Fruit fly (Drosophila melanogaster) whole organism, prepupa: ENCODE measurements around the gene PMP34.
A peak's percentile ranks its signal among the peaks of the same experiment; 100 is the strongest.

ENCODE experiments used
- Blimp-1 ChIP-seq: fragments of 200-800 bp; sonication (Bioruptor generic); optimal IDR thresholded peaks from 3 replicates; lab custom pipeline; 2017; ENCODE audit warnings: missing biosample characterization, missing genetic modification characterization, mild to moderate bottlenecking, moderate library complexity, missing genetic modification reagents
- CG11294 ChIP-seq: fragments of 200-800 bp; sonication (Bioruptor generic); IDR thresholded peaks from 2 replicates; pipeline ENCODE4 v1.3.6; 2022; ENCODE audit warnings: missing biosample characterization, missing genetic modification characterization
- CG11762 ChIP-seq: fragments of 200-800 bp; sonication (Bioruptor generic); optimal IDR thresholded peaks from 3 replicates; lab custom pipeline; 2016; ENCODE audit warnings: missing biosample characterization, missing genetic modification characterization; ENCODE audit not compliant: insufficient read depth
- CG11902 ChIP-seq: fragments of 200-800 bp; sonication (Bioruptor generic); optimal IDR thresholded peaks from 3 replicates; lab custom pipeline; 2016; ENCODE audit warnings: missing biosample characterization, missing genetic modification characterization
- CG1621 ChIP-seq: fragments of 200-800 bp; sonication (Bioruptor generic); optimal IDR thresholded peaks from 3 replicates; lab custom pipeline; 2018; ENCODE audit warnings: missing biosample characterization, mild to moderate bottlenecking, missing genetic modification characterization
- CG3032 ChIP-seq: fragments of 200-800 bp; optimal IDR thresholded peaks from 2 replicates; lab custom pipeline; 2019; ENCODE audit warnings: missing biosample characterization, mild to moderate bottlenecking, missing genetic modification characterization, moderate library complexity
- CG31627 ChIP-seq: fragments of 200-800 bp; sonication (Bioruptor generic); optimal IDR thresholded peaks from 3 replicates; lab custom pipeline; 2016; ENCODE audit warnings: missing biosample characterization, missing genetic modification characterization
- CG32006 ChIP-seq: fragments of 200-800 bp; sonication (Bioruptor generic); optimal IDR thresholded peaks from 3 replicates; lab custom pipeline; 2017; ENCODE audit warnings: missing biosample characterization, mild to moderate bottlenecking, missing genetic modification characterization
- CG34406 ChIP-seq: fragments of 200-800 bp; sonication (Bioruptor generic); optimal IDR thresholded peaks from 3 replicates; lab custom pipeline; 2016; ENCODE audit warnings: missing biosample characterization, missing genetic modification characterization
- CG3919 ChIP-seq: fragments of 200-800 bp; sonication (Bioruptor generic); optimal IDR thresholded peaks from 3 replicates; lab custom pipeline; 2016; ENCODE audit warnings: missing biosample characterization, missing genetic modification characterization
- CG4318 ChIP-seq: fragments of 200-800 bp; sonication (Bioruptor generic); optimal IDR thresholded peaks from 3 replicates; lab custom pipeline; 2017; ENCODE audit warnings: missing biosample characterization, mild to moderate bottlenecking, missing genetic modification characterization
- CG6163 ChIP-seq: fragments of 200-800 bp; sonication (Bioruptor generic); IDR thresholded peaks from 3 replicates; pipeline ENCODE4 v1.3.6; 2022; ENCODE audit warnings: missing biosample characterization, missing genetic modification characterization
- CG6276 ChIP-seq: fragments of 200-800 bp; sonication (Bioruptor generic); optimal IDR thresholded peaks from 2 replicates; lab custom pipeline; 2017; ENCODE audit warnings: missing biosample characterization, mild to moderate bottlenecking, missing genetic modification characterization
- CG6792 ChIP-seq: fragments of 200-800 bp; sonication (Bioruptor generic); optimal IDR thresholded peaks from 3 replicates; lab custom pipeline; 2016; ENCODE audit warnings: missing biosample characterization, missing genetic modification characterization
- CG6854 ChIP-seq: fragments of 200-800 bp; sonication (Bioruptor generic); optimal IDR thresholded peaks from 2 replicates; lab custom pipeline; 2017; ENCODE audit warnings: missing biosample characterization, mild to moderate bottlenecking, missing genetic modification characterization
- CG7368 ChIP-seq: fragments of 200-800 bp; sonication (Bioruptor generic); optimal IDR thresholded peaks from 3 replicates; lab custom pipeline; 2016; ENCODE audit warnings: missing biosample characterization, missing genetic modification characterization
- CG8119 ChIP-seq: fragments of 200-800 bp; sonication (Bioruptor generic); IDR thresholded peaks from 3 replicates; pipeline ENCODE4 v1.3.6; 2022; ENCODE audit warnings: missing biosample characterization, missing genetic modification characterization
- CG8319 ChIP-seq: fragments of 200-800 bp; sonication (Bioruptor generic); optimal IDR thresholded peaks from 3 replicates; lab custom pipeline; 2016; ENCODE audit warnings: missing biosample characterization, missing genetic modification characterization
- CG8632 ChIP-seq: fragments of 200-800 bp; sonication (Bioruptor generic); optimal IDR thresholded peaks from 3 replicates; lab custom pipeline; 2016; ENCODE audit warnings: missing biosample characterization, missing genetic modification characterization
- CG9139 ChIP-seq: fragments of 200-800 bp; sonication (Bioruptor generic); optimal IDR thresholded peaks from 3 replicates; lab custom pipeline; 2017; ENCODE audit warnings: missing biosample characterization, mild to moderate bottlenecking, missing genetic modification characterization
- Eip75B ChIP-seq: fragments of 200-800 bp; sonication (Bioruptor generic); optimal IDR thresholded peaks from 3 replicates; lab custom pipeline; 2016; ENCODE audit warnings: missing biosample characterization, missing genetic modification characterization
- Eip78C ChIP-seq: fragments of 200-800 bp; sonication (Bioruptor generic); peaks from one replicate; lab custom pipeline; 2016; ENCODE audit warnings: missing biosample characterization, missing genetic modification characterization
- Eip93F ChIP-seq: fragments of 200-800 bp; sonication (Bioruptor generic); optimal IDR thresholded peaks from 2 replicates; lab custom pipeline; 2016; ENCODE audit warnings: missing biosample characterization, mild to moderate bottlenecking, missing genetic modification characterization
- Gug ChIP-seq: fragments of 200-800 bp; sonication (Bioruptor generic); IDR thresholded peaks from 2 replicates; pipeline ENCODE4 v1.3.6; 2022; ENCODE audit warnings: missing biosample characterization, missing genetic modification characterization
- Hr38 ChIP-seq: sonication (Bioruptor generic); optimal IDR thresholded peaks from 2 replicates; lab custom pipeline; 2016; ENCODE audit warnings: missing biosample characterization, missing genetic modification characterization
- Hr39 ChIP-seq: fragments of 200-800 bp; sonication (Bioruptor generic); optimal IDR thresholded peaks from 2 replicates; lab custom pipeline; 2016; ENCODE audit warnings: missing biosample characterization, missing genetic modification characterization
- Hr4 ChIP-seq: fragments of 200-800 bp; sonication (Bioruptor generic); optimal IDR thresholded peaks from 3 replicates; lab custom pipeline; 2016; ENCODE audit warnings: missing biosample characterization, missing genetic modification characterization
- Lpt ChIP-seq: fragments of 200-800 bp; sonication (Bioruptor generic); optimal IDR thresholded peaks from 3 replicates; lab custom pipeline; 2016; ENCODE audit warnings: missing biosample characterization, missing genetic modification characterization
- Met ChIP-seq: fragments of 200-800 bp; sonication (Bioruptor generic); optimal IDR thresholded peaks from 3 replicates; lab custom pipeline; 2016; ENCODE audit warnings: missing biosample characterization, missing genetic modification characterization
- OdsH ChIP-seq: fragments of 200-800 bp; sonication (Bioruptor generic); optimal IDR thresholded peaks from 3 replicates; lab custom pipeline; 2016; ENCODE audit warnings: missing biosample characterization, missing genetic modification characterization
- Smox ChIP-seq: fragments of 200-800 bp; sonication (Bioruptor generic); optimal IDR thresholded peaks from 3 replicates; lab custom pipeline; 2016; ENCODE audit warnings: missing biosample characterization, missing genetic modification characterization
- Sox102F ChIP-seq: fragments of 200-800 bp; sonication (Bioruptor generic); optimal IDR thresholded peaks from 2 replicates; lab custom pipeline; 2016; ENCODE audit warnings: missing biosample characterization, mild to moderate bottlenecking, missing genetic modification characterization
- Sox14 ChIP-seq: fragments of 200-800 bp; sonication (Bioruptor generic); optimal IDR thresholded peaks from 3 replicates; lab custom pipeline; 2016; ENCODE audit warnings: missing biosample characterization, missing genetic modification characterization
- achi ChIP-seq: fragments of 200-800 bp; sonication (Bioruptor generic); optimal IDR thresholded peaks from 3 replicates; lab custom pipeline; 2016; ENCODE audit warnings: missing biosample characterization, missing genetic modification characterization
- cyc ChIP-seq: fragments of 200-800 bp; sonication (Bioruptor generic); optimal IDR thresholded peaks from 3 replicates; lab custom pipeline; 2016; ENCODE audit warnings: missing biosample characterization, missing genetic modification characterization
- dac ChIP-seq: fragments of 200-800 bp; sonication (Bioruptor generic); optimal IDR thresholded peaks from 2 replicates; lab custom pipeline; 2017; ENCODE audit warnings: missing biosample characterization, mild to moderate bottlenecking, missing genetic modification characterization
- dsx ChIP-seq: fragments of 200-800 bp; optimal IDR thresholded peaks from 3 replicates; lab custom pipeline; 2019; ENCODE audit warnings: missing biosample characterization, mild to moderate bottlenecking, missing genetic modification characterization, moderate library complexity; ENCODE audit not compliant: poor library complexity, severe bottlenecking
- eg ChIP-seq: fragments of 200-800 bp; sonication (Bioruptor generic); IDR thresholded peaks from 3 replicates; pipeline ENCODE4 v1.3.6; 2022; ENCODE audit warnings: missing biosample characterization, missing genetic modification characterization
- esn ChIP-seq: fragments of 200-800 bp; sonication (Bioruptor generic); optimal IDR thresholded peaks from 2 replicates; lab custom pipeline; 2016; ENCODE audit warnings: missing biosample characterization, mild to moderate bottlenecking, missing genetic modification characterization, moderate library complexity
- lz ChIP-seq: fragments of 200-800 bp; sonication (Bioruptor generic); optimal IDR thresholded peaks from 3 replicates; lab custom pipeline; 2016; ENCODE audit warnings: missing biosample characterization, missing genetic modification characterization
- net ChIP-seq: fragments of 200-800 bp; sonication (Bioruptor generic); optimal IDR thresholded peaks from 3 replicates; lab custom pipeline; 2016; ENCODE audit warnings: missing biosample characterization, missing genetic modification characterization
- pdm3 ChIP-seq: fragments of 200-800 bp; sonication (Bioruptor generic); optimal IDR thresholded peaks from 3 replicates; lab custom pipeline; 2016; ENCODE audit warnings: missing biosample characterization, missing genetic modification characterization
- salr ChIP-seq, 2 experiments: fragments of 200-800 bp; sonication (Bioruptor generic); optimal IDR thresholded peaks; 3 replicates each; lab custom pipeline; 2016 to 2018; ENCODE audit warnings: missing biosample characterization in 2 of 2, missing genetic modification characterization in 2 of 2, mild to moderate bottlenecking in 1 of 2
- spab ChIP-seq: fragments of 200-800 bp; sonication (Bioruptor generic); optimal IDR thresholded peaks from 2 replicates; lab custom pipeline; 2017; ENCODE audit warnings: missing biosample characterization, mild to moderate bottlenecking, missing genetic modification characterization, missing genetic modification reagents
- ss ChIP-seq, 2 experiments: fragments of 200-800 bp; sonication (Bioruptor generic); optimal IDR thresholded peaks; 2 replicates in 1 of 2; 3 replicates in 1 of 2; lab custom pipeline; 2017 to 2018; ENCODE audit warnings: mild to moderate bottlenecking in 2 of 2, missing biosample characterization in 2 of 2, missing genetic modification characterization in 2 of 2, moderate library complexity in 1 of 2
- svp ChIP-seq: fragments of 200-800 bp; sonication (Bioruptor generic); peaks from one replicate; lab custom pipeline; 2016; ENCODE audit warnings: missing biosample characterization, missing genetic modification characterization
- topi ChIP-seq: fragments of 200-800 bp; sonication (Bioruptor generic); optimal IDR thresholded peaks from 3 replicates; lab custom pipeline; 2016; ENCODE audit warnings: missing biosample characterization, missing genetic modification characterization
- vri ChIP-seq: fragments of 200-800 bp; sonication (Bioruptor generic); optimal IDR thresholded peaks from 3 replicates; lab custom pipeline; 2016; ENCODE audit warnings: missing biosample characterization, mild to moderate bottlenecking, missing genetic modification characterization

The PMP34 gene

DNA sequence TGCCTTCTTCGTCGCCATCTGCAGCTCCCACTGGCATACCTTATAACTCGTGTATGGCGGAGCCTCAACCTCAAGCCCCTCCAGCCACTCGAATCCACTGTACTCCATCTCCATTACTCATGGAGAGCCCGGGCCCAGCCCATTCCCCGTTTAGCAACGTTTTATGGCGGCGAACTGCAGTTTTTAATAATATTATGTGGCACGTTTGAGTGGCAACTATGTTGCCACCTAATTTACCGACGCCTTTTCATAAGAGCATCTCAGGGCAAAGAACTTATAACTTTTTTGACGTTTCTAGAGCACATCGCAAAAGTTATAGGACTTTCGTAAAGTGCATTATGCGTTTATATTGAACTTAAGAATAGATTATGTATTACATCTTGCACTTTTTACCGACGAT is 33.5 kb downstream of the PMP34 start:
- TF ChIP-seq CG11762 (no peak), dsx (peak; percentile 92), OdsH (GFP tag; lab: Kevin White, UChicago) (no peak), vri (GFP tag; lab: Kevin White, UChicago) (no peak), Gug (GFP tag; lab: Robert Waterston, UW) (0 out of 2 replicates have a peak, but pooled peaks have one; percentile 1), net (GFP tag; lab: Kevin White, UChicago) (no peak), esn (no peak), ss (GFP tag; optimal IDR thresholded peaks at IDR 0.05; lab: Kevin White, UChicago) (no peak), Met (GFP tag; lab: Kevin White, UChicago) (no peak), Smox (GFP tag; lab: Kevin White, UChicago) (no peak), Eip93F (no peak), CG8632 (GFP tag; lab: Kevin White, UChicago) (no peak), Blimp-1 (GFP tag; lab: Kevin White, UChicago) (no peak)

DNA sequence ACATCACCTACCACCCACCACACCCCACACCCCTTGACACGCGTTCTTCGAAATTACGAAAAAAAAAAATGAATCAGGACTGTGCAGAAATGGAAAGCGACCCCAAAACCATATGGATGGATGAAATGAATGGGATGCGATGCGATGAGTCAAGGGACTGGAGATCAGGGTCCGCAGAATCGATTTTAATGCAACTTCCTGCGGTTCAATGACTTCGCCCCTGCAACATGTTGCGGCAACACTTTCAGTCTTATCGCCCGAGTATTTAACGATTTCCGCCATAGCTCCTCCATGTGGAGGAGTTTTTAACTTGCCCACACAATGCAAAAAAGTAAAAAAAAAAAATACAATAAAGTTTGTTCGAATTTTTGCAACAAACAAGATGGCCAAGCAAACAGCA is 34.1 kb downstream of the PMP34 start:
- peak; percentile 63 for TF ChIP-seq svp (GFP tag; lab: Kevin White, UChicago)
- TF ChIP-seq CG3919 (GFP tag; lab: Kevin White, UChicago) = no peak

DNA sequence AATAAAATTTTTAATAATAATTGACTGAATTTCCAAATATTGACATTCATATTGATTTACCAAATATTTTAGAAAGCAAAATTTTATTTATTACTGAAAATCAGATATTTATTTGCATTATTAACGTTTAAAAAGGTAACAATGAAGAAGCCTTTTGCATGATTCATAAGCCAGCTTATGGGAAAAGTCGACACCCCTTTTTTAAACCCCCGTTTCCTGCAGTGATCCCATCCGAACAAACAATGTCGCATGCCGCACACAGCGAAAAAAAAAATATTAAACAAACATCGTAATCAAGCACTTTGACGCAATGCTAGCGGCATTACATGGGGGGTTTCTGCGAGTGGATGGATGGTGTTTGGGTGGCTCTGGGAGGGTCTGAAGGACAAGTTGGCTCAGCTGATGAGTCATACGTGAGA is 35.1 kb downstream of the PMP34 start:
- TF ChIP-seq CG1621 (tag; lab: Kevin White, UChicago) = peak; percentile 6
- peak in 1 of 2 experiments; percentile 29 for TF ChIP-seq ss (GFP tag; optimal IDR thresholded peaks at IDR 0.05; lab: Kevin White, UChicago)
- no peak for TF ChIP-seq topi (GFP tag; lab: Kevin White, UChicago)
- no peak for TF ChIP-seq CG8119 (GFP tag; lab: Robert Waterston, UW)
- peak; percentile 72 for TF ChIP-seq Eip78C
- TF ChIP-seq dac = no peak
- TF ChIP-seq Smox (GFP tag; lab: Kevin White, UChicago) = peak; percentile 7
- TF ChIP-seq CG32006 (GFP tag; lab: Kevin White, UChicago) = peak; percentile 49
- no peak for TF ChIP-seq CG11294
- peak; percentile 38 for TF ChIP-seq lz (GFP tag; lab: Kevin White, UChicago)
- TF ChIP-seq Lpt (GFP tag; lab: Kevin White, UChicago) = no peak
- TF ChIP-seq CG8319 (GFP tag; lab: Kevin White, UChicago) = no peak
- TF ChIP-seq spab (GFP tag; lab: Kevin White, UChicago) = peak; percentile 28
- TF ChIP-seq CG4318 (GFP tag; lab: Kevin White, UChicago) = peak; percentile 14
- TF ChIP-seq CG6854 (GFP tag; lab: Kevin White, UChicago) = no peak
- no peak for TF ChIP-seq Hr38 (GFP tag; lab: Kevin White, UChicago)
- TF ChIP-seq pdm3 (GFP tag; lab: Kevin White, UChicago) = no peak
- TF ChIP-seq Sox102F (GFP tag; lab: Kevin White, UChicago) = peak; percentile 22
- peak; percentile 10 for TF ChIP-seq Hr39 (GFP tag; lab: Kevin White, UChicago)
- no peak for TF ChIP-seq Hr4 (GFP tag; lab: Kevin White, UChicago)
- TF ChIP-seq CG6163 (GFP tag; lab: Robert Waterston, UW) = no peak; the same call in 2 of the 3 replicates
- TF ChIP-seq salr (GFP tag; optimal IDR thresholded peaks at IDR 0.05; lab: Kevin White, UChicago) = no peak
- TF ChIP-seq eg = no peak
- TF ChIP-seq CG34406 (GFP tag; lab: Kevin White, UChicago) = peak; percentile 19
- TF ChIP-seq esn = peak; percentile 61
- TF ChIP-seq CG9139 = no peak
- TF ChIP-seq CG3919 (GFP tag; lab: Kevin White, UChicago) = peak; percentile 27
- TF ChIP-seq CG6792 (GFP tag; lab: Kevin White, UChicago) = peak; percentile 33
- TF ChIP-seq CG31627 (GFP tag; lab: Kevin White, UChicago) = no peak
- TF ChIP-seq CG7368 (GFP tag; lab: Kevin White, UChicago) = no peak
- TF ChIP-seq CG11902 (GFP tag; lab: Kevin White, UChicago) = no peak
- TF ChIP-seq Sox14 (GFP tag; lab: Kevin White, UChicago) = peak; percentile 1
- TF ChIP-seq achi = peak; percentile 31
- peak; percentile 46 for TF ChIP-seq CG3032
- TF ChIP-seq Eip75B (GFP tag; lab: Kevin White, UChicago) = peak; percentile 4
- no peak for TF ChIP-seq CG11762
- TF ChIP-seq cyc = no peak
- no peak for TF ChIP-seq CG6276 (GFP tag; lab: Kevin White, UChicago)
- TF ChIP-seq vri (GFP tag; lab: Kevin White, UChicago) = peak; percentile 52
- TF ChIP-seq Gug (GFP tag; lab: Robert Waterston, UW) = no peak
